Fruit fly (Drosophila melanogaster): Measurements from ENCODE around the gene CG33710.

The CG33710 gene

DNA sequence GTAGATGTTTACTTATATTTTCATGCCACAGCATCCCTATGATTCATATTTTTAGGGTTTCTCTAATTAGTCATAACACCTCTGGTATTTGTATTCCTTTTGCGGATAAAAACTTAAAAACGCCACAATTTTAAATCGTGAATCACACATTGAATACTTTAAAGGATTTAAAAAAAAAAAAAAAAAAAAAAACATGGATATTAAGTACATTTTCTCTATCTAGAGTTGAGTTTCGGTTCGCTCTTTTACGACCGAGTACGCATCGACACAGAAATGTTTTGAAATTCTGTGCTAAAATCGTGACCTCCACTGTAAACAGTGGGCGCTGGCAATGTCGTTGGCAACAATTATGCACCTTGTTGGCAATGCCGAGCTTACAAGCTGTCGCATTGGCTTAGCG lies 47.2 kb downstream of the CG33710 start (continued):
- TF ChIP-seq ken (GFP tag; IDR thresholded peaks at IDR 0.05), result no peak
- no peak for TF ChIP-seq sr (GFP tag; IDR thresholded peaks at IDR 0.05)
- no peak for TF ChIP-seq hb (GFP tag; IDR thresholded peaks at IDR 0.05; ENCODE audit: partially characterized antibody)
- TF ChIP-seq Ravus (GFP tag; IDR thresholded peaks at IDR 0.05), result no peak
- TF ChIP-seq CG2875 (GFP tag; optimal IDR thresholded peaks at IDR 0.05), result no peak
- no peak for TF ChIP-seq CG17361 (GFP tag; IDR thresholded peaks at IDR 0.05)
- TF ChIP-seq Lim3 (GFP tag; IDR thresholded peaks at IDR 0.05), result no peak
- no peak for TF ChIP-seq Ets97D (GFP tag; optimal IDR thresholded peaks at IDR 0.05)
- no peak for TF ChIP-seq odd (GFP tag; optimal IDR thresholded peaks at IDR 0.05)
- TF ChIP-seq PHDP (tag; optimal IDR thresholded peaks at IDR 0.05), result no peak
- TF ChIP-seq CG17802 (tag; optimal IDR thresholded peaks at IDR 0.05), result no peak
- TF ChIP-seq emc (GFP tag; optimal IDR thresholded peaks at IDR 0.05), result no peak
- TF ChIP-seq CG8388 (GFP tag; optimal IDR thresholded peaks at IDR 0.05), result no peak
- TF ChIP-seq CG11723 (GFP tag; optimal IDR thresholded peaks at IDR 0.05), result no peak
- no peak for TF ChIP-seq CG34224 (GFP tag; IDR thresholded peaks at IDR 0.05; ENCODE audit: partially characterized antibody)
- TF ChIP-seq gro (GFP tag; optimal IDR thresholded peaks at IDR 0.05), result no peak
- TF ChIP-seq CG6683 (GFP tag; optimal IDR thresholded peaks at IDR 0.05), result no peak
- no peak for TF ChIP-seq CG1024 (GFP tag; IDR thresholded peaks at IDR 0.05)
- no peak for TF ChIP-seq lola (GFP tag; optimal IDR thresholded peaks at IDR 0.05)
- TF ChIP-seq gcm (GFP tag; optimal IDR thresholded peaks at IDR 0.05), result no peak
- TF ChIP-seq CHES-1-like (GFP tag; optimal IDR thresholded peaks at IDR 0.05), result peak; percentile 26
- no peak for TF ChIP-seq Dfd (GFP tag; optimal IDR thresholded peaks at IDR 0.05)
- TF ChIP-seq CG31388 (GFP tag; optimal IDR thresholded peaks at IDR 0.05), result no peak
- no peak for TF ChIP-seq CG11247 (GFP tag; IDR thresholded peaks at IDR 0.05)
- no peak; the same call in 1 of the 2 replicates for TF ChIP-seq E2f2 (GFP tag; IDR thresholded peaks at IDR 0.05)
- no peak for TF ChIP-seq her (GFP tag; optimal IDR thresholded peaks at IDR 0.05)
- no peak for TF ChIP-seq esg (GFP tag; conservative IDR thresholded peaks at IDR 0.05)
- TF ChIP-seq run (tag; optimal IDR thresholded peaks at IDR 0.05), result no peak
- TF ChIP-seq h (optimal IDR thresholded peaks at IDR 0.05), result no peak
- TF ChIP-seq bcd (GFP tag; optimal IDR thresholded peaks at IDR 0.05), result peak; percentile 4
- TF ChIP-seq dpn (GFP tag; optimal IDR thresholded peaks at IDR 0.05), result peak in 1 of 2 experiments; percentile 13
- no peak for TF ChIP-seq Hr78 (GFP tag; optimal IDR thresholded peaks at IDR 0.05)
- TF ChIP-seq CG14860 (GFP tag; IDR thresholded peaks at IDR 0.05; ENCODE audit: partially characterized antibody), result no peak
- no peak for TF ChIP-seq CG10147 (GFP tag; optimal IDR thresholded peaks at IDR 0.05)
- no peak for TF ChIP-seq gce (GFP tag; IDR thresholded peaks at IDR 0.05)
- no peak for TF ChIP-seq CG15696 (tag; optimal IDR thresholded peaks at IDR 0.05)
- TF ChIP-seq B-H2 (GFP tag; optimal IDR thresholded peaks at IDR 0.05), result no peak
- no peak for TF ChIP-seq Ada2b (GFP tag; IDR thresholded peaks at IDR 0.05)
- TF ChIP-seq CG4617 (GFP tag; optimal IDR thresholded peaks at IDR 0.05; ENCODE audit: borderline replicate concordance), result no peak
- TF ChIP-seq Atf-2 (GFP tag; optimal IDR thresholded peaks at IDR 0.05), result no peak
- TF ChIP-seq Dref (GFP tag; IDR thresholded peaks at IDR 0.05), result no peak
- peak; percentile 1 for TF ChIP-seq CG9609 (GFP tag; optimal IDR thresholded peaks at IDR 0.05)
- peak; percentile 5 for TF ChIP-seq CG18262 (tag; optimal IDR thresholded peaks at IDR 0.05)
- TF ChIP-seq CG10366 (GFP tag; IDR thresholded peaks at IDR 0.05), result peak; percentile 34; the same call in 1 of the 2 replicates
- no peak for TF ChIP-seq dm (GFP tag; optimal IDR thresholded peaks at IDR 0.05)
- TF ChIP-seq eyg (GFP tag; optimal IDR thresholded peaks at IDR 0.05), result no peak
- TF ChIP-seq HLH4C (GFP tag; IDR thresholded peaks at IDR 0.05; ENCODE audit: partially characterized antibody), result no peak
- TF ChIP-seq Med (GFP tag), result peak; percentile 80
- no peak for TF ChIP-seq disco-r (GFP tag; optimal IDR thresholded peaks at IDR 0.05)
- TF ChIP-seq zfh2 (GFP tag; optimal IDR thresholded peaks at IDR 0.05), result peak; percentile 31
- TF ChIP-seq sens (GFP tag), result peak; percentile 72
- TF ChIP-seq HmgZ (tag; optimal IDR thresholded peaks at IDR 0.05), result no peak

All from whole organism, embryonic.